Worm (Caenorhabditis elegans): ENCODE data around the gene T22F3.8.
"Not testable (repeated sequence)": the region's sequence is repeated elsewhere in the genome, so short reads cannot be mapped to it uniquely, and the experiment has no call there.

DNA sequence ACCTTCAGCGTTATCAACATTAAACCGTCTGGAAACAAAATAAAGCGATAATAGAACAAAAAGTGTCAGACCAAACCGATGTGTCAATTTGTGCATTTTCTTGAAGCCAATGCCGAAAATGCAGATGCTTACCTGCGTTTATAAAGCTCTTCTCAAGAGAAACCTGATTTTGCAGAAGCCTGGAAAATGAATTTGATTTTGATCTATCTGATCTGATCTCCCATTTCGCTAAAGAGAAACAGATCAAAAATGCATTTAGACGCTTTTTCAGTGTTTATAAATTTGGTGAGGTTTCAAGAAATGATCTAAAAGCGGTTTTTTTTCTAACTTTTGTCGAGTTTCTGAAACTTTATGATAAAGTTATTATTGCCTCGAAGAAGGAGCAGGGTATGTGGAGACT, 42.4 kb downstream of the T22F3.8 start, which contains the start of gene T24A6.16:
- TF ChIP-seq nhr-10 (tag; optimal IDR thresholded peaks at IDR 0.05); F13H6.1 (tag; optimal IDR thresholded peaks at IDR 0.05); unc-62 (GFP tag; optimal IDR thresholded peaks at IDR 0.05); crh-2 (tag; optimal IDR thresholded peaks at IDR 0.05); skn-1 (tag; optimal IDR thresholded peaks at IDR 0.05); lin-13 (GFP tag; optimal IDR thresholded peaks at IDR 0.05); nhr-21 (tag; optimal IDR thresholded peaks at IDR 0.05); unc-55 (GFP tag; optimal IDR thresholded peaks at IDR 0.05); sma-9 (GFP tag; optimal IDR thresholded peaks at IDR 0.05); sma-9 (tag; optimal IDR thresholded peaks at IDR 0.05); ztf-11 (tag; optimal IDR thresholded peaks at IDR 0.05); ceh-16 (tag; optimal IDR thresholded peaks at IDR 0.05); fos-1 (tag; optimal IDR thresholded peaks at IDR 0.05); elt-1 (tag; optimal IDR thresholded peaks at IDR 0.05): not testable (repeated sequence)

All from whole organism, L2 larva.